Worm (Caenorhabditis elegans) whole organism, early embryonic: ENCODE results near the gene stip-1.

ENCODE experiments used
- B0310.2 ChIP-seq: sonication (generic microtip); optimal IDR thresholded peaks from 2 replicates; lab custom pipeline; 2016; ENCODE audit warnings: mild to moderate bottlenecking, missing genetic modification characterization, missing compliant biosample characterization
- F13C5.2 ChIP-seq: sonication (generic microtip); optimal IDR thresholded peaks from 2 replicates; lab custom pipeline; 2017; ENCODE audit warnings: mild to moderate bottlenecking, missing genetic modification characterization, inconsistent platforms, missing compliant biosample characterization
- aly-1 ChIP-seq: sonication (generic microtip); optimal IDR thresholded peaks from 2 replicates; lab custom pipeline; 2016; ENCODE audit warnings: missing genetic modification characterization, missing compliant biosample characterization
- ama-1 ChIP-seq: fragments of 150-350 bp; optimal IDR thresholded peaks from 2 replicates; lab custom pipeline; 2014
- ceh-13 ChIP-seq: fragments of 200-800 bp; sonication (Bioruptor generic); optimal IDR thresholded peaks from 2 replicates; lab custom pipeline; 2018; ENCODE audit warnings: mild to moderate bottlenecking, missing genetic modification characterization, missing compliant biosample characterization
- ceh-36 ChIP-seq: sonication (generic microtip); optimal IDR thresholded peaks from 2 replicates; lab custom pipeline; 2016; ENCODE audit warnings: missing genetic modification characterization, inconsistent platforms, missing compliant biosample characterization
- ets-7 ChIP-seq: sonication (generic microtip); optimal IDR thresholded peaks from 2 replicates; lab custom pipeline; 2016; ENCODE audit warnings: missing genotype, missing genetic modification characterization, missing compliant biosample characterization
- flt-1 ChIP-seq: fragments of 200-800 bp; sonication (Bioruptor generic); IDR thresholded peaks from 2 replicates; pipeline ENCODE4 v1.3.6; 2022; ENCODE audit warnings: missing genetic modification characterization, missing compliant biosample characterization
- hmbx-1 ChIP-seq: sonication (generic microtip); optimal IDR thresholded peaks from 2 replicates; lab custom pipeline; 2016; ENCODE audit warnings: mild to moderate bottlenecking, missing genetic modification characterization, missing compliant biosample characterization
- hmg-4 ChIP-seq: fragments of 200-800 bp; sonication (Bioruptor generic); optimal IDR thresholded peaks from 2 replicates; lab custom pipeline; 2018; ENCODE audit warnings: mild to moderate bottlenecking, missing genetic modification characterization, missing compliant biosample characterization
- hnd-1 ChIP-seq: sonication (generic microtip); optimal IDR thresholded peaks from 2 replicates; lab custom pipeline; 2016; ENCODE audit warnings: missing genetic modification characterization, missing compliant biosample characterization
- pes-1 ChIP-seq: fragments of 200-800 bp; sonication (Bioruptor generic); IDR thresholded peaks from 2 replicates; pipeline ENCODE4 v1.3.6; 2022; ENCODE audit warnings: missing genetic modification reagents, missing genetic modification characterization, missing compliant biosample characterization
- scrt-1 ChIP-seq: fragments of 200-800 bp; sonication (Bioruptor generic); IDR thresholded peaks from 2 replicates; pipeline ENCODE4 v1.3.6; 2022; ENCODE audit warnings: missing genetic modification characterization, missing compliant biosample characterization
- sea-1 ChIP-seq: fragments of 200-800 bp; sonication (Bioruptor generic); conservative IDR thresholded peaks from 2 replicates; pipeline ENCODE4 v1.3.6; 2022; ENCODE audit warnings: missing genetic modification characterization, missing compliant biosample characterization
- tbx-11 ChIP-seq: fragments of 200-800 bp; sonication (Bioruptor generic); IDR thresholded peaks from 2 replicates; pipeline ENCODE4 v1.3.6; 2022; ENCODE audit warnings: missing genetic modification characterization, missing compliant biosample characterization
- tbx-37 ChIP-seq: fragments of 200-800 bp; sonication (Bioruptor generic); conservative IDR thresholded peaks from 2 replicates; pipeline ENCODE4 v1.3.6; 2022; ENCODE audit warnings: missing genetic modification reagents, missing genetic modification characterization, missing compliant biosample characterization
- tra-4 ChIP-seq: sonication (generic microtip); optimal IDR thresholded peaks from 2 replicates; lab custom pipeline; 2017; ENCODE audit warnings: missing genetic modification characterization, missing compliant biosample characterization

stip-1 gene

ce11 chrII:10351963-10352362, 2.2 kb upstream of the stip-1 start, which contains the start of gene C07E3.8:
Gene C07E3.8 (plus strand): TSS chrII:10352263.
- TF ChIP-seq sea-1: no peak
- no peak for TF ChIP-seq ama-1 (lab: Kevin White, UChicago)
- TF ChIP-seq ceh-13 (GFP tag; lab: Kevin White, UChicago): no peak
- TF ChIP-seq flt-1: no peak
- TF ChIP-seq F13C5.2 (tag; lab: Kevin White, UChicago): no peak
- TF ChIP-seq hmg-4 (GFP tag; lab: Kevin White, UChicago): no peak
- TF ChIP-seq pes-1 (GFP tag; lab: Robert Waterston, UW): no peak
- TF ChIP-seq ceh-36: no peak
- no peak for TF ChIP-seq hnd-1 (tag; lab: Kevin White, UChicago)

- TF ChIP-seq hmbx-1 (tag; lab: Kevin White, UChicago): no peak
- TF ChIP-seq B0310.2 (tag; lab: Kevin White, UChicago): no peak
- no peak for TF ChIP-seq pes-1 (GFP tag; lab: Robert Waterston, UW)
- TF ChIP-seq ceh-13 (GFP tag; lab: Kevin White, UChicago): no peak
Measured at ce11 chrII:10350487-10350886, 675 bp upstream of the stip-1 start, which contains the start of gene C07E3.9. Gene C07E3.9 (plus strand): TSS chrII:10350756.

- no peak for TF ChIP-seq pes-1 (GFP tag; lab: Robert Waterston, UW)
- no peak for TF ChIP-seq scrt-1
- TF ChIP-seq ets-7 (tag; lab: Kevin White, UChicago): no peak
- no peak for TF ChIP-seq tra-4
- TF ChIP-seq aly-1: no peak
- TF ChIP-seq hmbx-1 (tag; lab: Kevin White, UChicago): no peak
- no peak for TF ChIP-seq flt-1
- TF ChIP-seq tbx-11 (GFP tag; lab: Robert Waterston, UW): no peak
- TF ChIP-seq hnd-1 (tag; lab: Kevin White, UChicago): no peak
- no peak for TF ChIP-seq hmg-4 (GFP tag; lab: Kevin White, UChicago)
Measured at ce11 chrII:10346075-10346474, 3.7 kb downstream of the stip-1 start, which contains the start of gene C07E3.10. Gene C07E3.10 (plus strand): TSS chrII:10346375.

- no peak for TF ChIP-seq F13C5.2 (tag; lab: Kevin White, UChicago)
Measured at ce11 chrII:10345012-10345411, 4.8 kb downstream of the stip-1 start, which contains the start of gene pro-2. Gene pro-2 (minus strand): TSS chrII:10345112.

- no peak for TF ChIP-seq flt-1
- TF ChIP-seq ceh-13 (GFP tag; lab: Kevin White, UChicago): no peak
- no peak for TF ChIP-seq ets-7 (tag; lab: Kevin White, UChicago)
- TF ChIP-seq pes-1 (GFP tag; lab: Robert Waterston, UW): no peak
- TF ChIP-seq tra-4: no peak
- no peak for TF ChIP-seq aly-1
- no peak for TF ChIP-seq B0310.2 (tag; lab: Kevin White, UChicago)
- TF ChIP-seq scrt-1: no peak
Measured at ce11 chrII:10329754-10330153, 20.1 kb downstream of the stip-1 start.

ce11 chrII:10325615-10326232, 24.1 kb downstream of the stip-1 start, which contains the start of gene appg-1:
Gene appg-1 (plus strand): TSS chrII:10326041.
- TF ChIP-seq ama-1 (lab: Kevin White, UChicago) (no peak), ceh-13 (GFP tag; lab: Kevin White, UChicago) (no peak), flt-1 (no peak), tra-4 (no peak), F13C5.2 (tag; lab: Kevin White, UChicago) (no peak), aly-1 (no peak), ceh-36 (no peak), hmbx-1 (tag; lab: Kevin White, UChicago) (no peak), scrt-1 (no peak), sea-1 (no peak), hmg-4 (GFP tag; lab: Kevin White, UChicago) (no peak), B0310.2 (tag; lab: Kevin White, UChicago) (no peak), pes-1 (GFP tag; lab: Robert Waterston, UW) (no peak), hnd-1 (tag; lab: Kevin White, UChicago) (no peak), tbx-11 (GFP tag; lab: Robert Waterston, UW) (no peak), ets-7 (tag; lab: Kevin White, UChicago) (no peak), tbx-37 (no peak)

- TF ChIP-seq tbx-11 (GFP tag; lab: Robert Waterston, UW): no peak
- TF ChIP-seq hmg-4 (GFP tag; lab: Kevin White, UChicago): no peak
- no peak for TF ChIP-seq ceh-13 (GFP tag; lab: Kevin White, UChicago)
- no peak for TF ChIP-seq ceh-36
- TF ChIP-seq tbx-37: no peak
- no peak for TF ChIP-seq ama-1 (lab: Kevin White, UChicago)
- no peak for TF ChIP-seq pes-1 (GFP tag; lab: Robert Waterston, UW)
- no peak for TF ChIP-seq hnd-1 (tag; lab: Kevin White, UChicago)
- no peak for TF ChIP-seq flt-1
- no peak for TF ChIP-seq ets-7 (tag; lab: Kevin White, UChicago)
- TF ChIP-seq sea-1: no peak
- no peak for TF ChIP-seq tra-4
- no peak for TF ChIP-seq aly-1
- no peak for TF ChIP-seq hmbx-1 (tag; lab: Kevin White, UChicago)
- no peak for TF ChIP-seq B0310.2 (tag; lab: Kevin White, UChicago)
- TF ChIP-seq F13C5.2 (tag; lab: Kevin White, UChicago): no peak
- TF ChIP-seq scrt-1: no peak
Measured at ce11 chrII:10321410-10321809, 28.4 kb downstream of the stip-1 start, which contains the start of gene idpp-4. Gene idpp-4 (plus strand): TSS chrII:10321460.

ce11 chrII:10317007-10317406, 32.8 kb downstream of the stip-1 start, which contains the start of gene M02G9.4:
Gene M02G9.4 (plus strand): TSS chrII:10317307.
- TF ChIP-seq tbx-37 (no peak), pes-1 (GFP tag; lab: Robert Waterston, UW) (no peak), ets-7 (tag; lab: Kevin White, UChicago) (no peak), F13C5.2 (tag; lab: Kevin White, UChicago) (no peak), scrt-1 (no peak), sea-1 (no peak), ceh-36 (no peak), hnd-1 (tag; lab: Kevin White, UChicago) (no peak), hmbx-1 (tag; lab: Kevin White, UChicago) (no peak)
